Worm (Caenorhabditis elegans): ENCODE results near the gene asna-1.

asna-1 gene

DNA sequence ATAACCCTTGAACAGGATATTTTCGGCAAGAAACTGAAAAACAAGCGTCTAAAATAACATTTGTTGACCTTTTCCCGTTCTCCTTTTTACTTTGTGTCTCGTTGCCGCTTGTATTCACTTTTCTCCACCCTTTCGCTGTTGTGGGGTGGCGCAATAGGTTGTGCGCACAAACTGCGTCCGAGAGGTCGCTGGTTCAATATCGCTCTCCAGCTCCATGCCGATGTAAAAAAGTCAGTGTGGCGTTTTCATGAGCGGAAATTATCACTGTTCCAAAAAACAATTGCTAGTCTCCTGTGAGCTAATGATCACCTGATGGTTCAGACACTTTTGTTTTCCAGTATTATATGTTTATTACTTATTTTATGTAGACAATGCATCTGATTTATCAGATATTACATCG is 42.7 kb downstream of the asna-1 start (continued):
- TF ChIP-seq snpc-1.1 (tag; optimal IDR thresholded peaks at IDR 0.05; ENCODE audit: insufficient read depth) (peak; percentile 35), Y67H2A.10 (GFP tag; conservative IDR thresholded peaks at IDR 0.05) (no peak), unc-62 (GFP tag; optimal IDR thresholded peaks at IDR 0.05) (no peak), F37B4.10 (GFP tag; IDR thresholded peaks at IDR 0.05) (no peak)

ce11 chrIII:8944357-8944756 is 49.5 kb downstream of the asna-1 start, which contains the start of gene dhrr-1:
Gene dhrr-1 (plus strand): TSS chrIII:8944657.
- TF ChIP-seq ekl-4 (GFP tag; IDR thresholded peaks at IDR 0.05) (no peak), B0019.2 (GFP tag; conservative IDR thresholded peaks at IDR 0.05) (no peak), akir-1 (GFP tag; optimal IDR thresholded peaks at IDR 0.05) (no peak), aptf-3 (GFP tag; IDR thresholded peaks at IDR 0.05) (no peak), him-1 (tag; optimal IDR thresholded peaks at IDR 0.05) (no peak), let-526 (GFP tag; IDR thresholded peaks at IDR 0.05) (no peak), efl-1 (GFP tag; optimal IDR thresholded peaks at IDR 0.05) (no peak), hlh-26 (GFP tag; conservative IDR thresholded peaks at IDR 0.05) (no peak), bed-1 (GFP tag; IDR thresholded peaks at IDR 0.05) (no peak), lag-1 (GFP tag; IDR thresholded peaks at IDR 0.05) (no peak), ceh-100 (GFP tag; IDR thresholded peaks at IDR 0.05) (no peak), unc-130 (GFP tag; optimal IDR thresholded peaks at IDR 0.05) (no peak), ztf-25 (GFP tag; IDR thresholded peaks at IDR 0.05) (no peak), F39B2.1 (GFP tag; IDR thresholded peaks at IDR 0.05) (no peak), atf-7 (tag; optimal IDR thresholded peaks at IDR 0.05) (no peak)
